Fruit fly (Drosophila melanogaster) whole organism, wandering third instar larva: ENCODE measurements around the gene CG34384.

Experiments
- br ChIP-seq: fragments of 200-800 bp; sonication (Bioruptor generic); optimal IDR thresholded peaks from 2 replicates; lab custom pipeline; 2016; ENCODE audit warnings: missing biosample characterization, missing genetic modification characterization
- dsf ChIP-seq: sonication (Bioruptor generic); optimal IDR thresholded peaks from 2 replicates; lab custom pipeline; 2016; ENCODE audit warnings: missing biosample characterization, missing genetic modification characterization, borderline replicate concordance
- fru ChIP-seq: fragments of 200-800 bp; sonication (Bioruptor generic); optimal IDR thresholded peaks from 3 replicates; lab custom pipeline; 2016; ENCODE audit warnings: missing biosample characterization, mild to moderate bottlenecking, missing genetic modification characterization
- woc ChIP-seq: sonication (Bioruptor generic); optimal IDR thresholded peaks from 2 replicates; lab custom pipeline; 2016; ENCODE audit warnings: missing biosample characterization, mild to moderate bottlenecking, missing genetic modification characterization

DNA sequence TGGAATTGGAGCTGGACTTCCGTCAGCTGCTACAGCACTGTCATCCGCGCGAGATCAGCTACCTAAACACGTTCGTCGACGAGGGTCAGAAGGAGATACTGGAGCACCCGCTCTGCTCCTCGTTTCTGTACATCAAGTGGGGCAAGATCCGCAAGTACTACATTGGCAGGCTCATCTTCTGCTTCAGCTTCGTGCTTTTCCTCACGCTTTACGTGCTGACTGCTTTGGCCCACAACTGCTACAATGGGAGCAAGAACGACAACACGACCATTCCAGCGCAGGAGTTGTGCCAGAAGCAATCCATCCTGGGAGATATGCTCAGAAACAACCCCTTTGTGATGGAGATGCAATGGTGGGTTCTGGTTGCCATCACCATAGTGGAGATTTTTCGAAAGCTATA is 85.1 kb downstream of the CG34384 start:
- TF ChIP-seq br, result no peak
- TF ChIP-seq woc (GFP tag; lab: Kevin White, UChicago), result no peak
- no peak for TF ChIP-seq dsf (GFP tag; lab: Kevin White, UChicago)
- no peak for TF ChIP-seq fru
